Worm (Caenorhabditis elegans) whole organism, L4 larva: ENCODE measurements around the gene cyp-32A1.

ENCODE experiments used
- F44E2.7 ChIP-seq: fragments of 200-800 bp; sonication (Bioruptor generic); IDR thresholded peaks from 2 replicates; pipeline ENCODE4 v2.1.2; 2022; ENCODE audit warnings: missing genetic modification characterization, missing compliant biosample characterization
- R02D3.7 ChIP-seq: fragments of 150-350 bp; sonication (generic microtip); optimal IDR thresholded peaks from 3 replicates; lab custom pipeline; 2014; ENCODE audit warnings: missing biosample characterization, missing genetic modification characterization
- T20F7.1 ChIP-seq: fragments of 200-800 bp; sonication (Bioruptor generic); optimal IDR thresholded peaks from 2 replicates; lab custom pipeline; 2018; ENCODE audit warnings: mild to moderate bottlenecking, missing genetic modification characterization, missing compliant biosample characterization
- Y105C5A.15 ChIP-seq: fragments of 200-800 bp; sonication (Bioruptor generic); IDR thresholded peaks from 2 replicates; pipeline ENCODE4 v1.3.6; 2022; ENCODE audit warnings: missing genetic modification characterization, missing compliant biosample characterization
- Y48G9A.11 ChIP-seq: fragments of 200-800 bp; sonication (Bioruptor generic); IDR thresholded peaks from 2 replicates; pipeline ENCODE4 v1.3.6; 2022; ENCODE audit warnings: missing genetic modification reagents, missing genetic modification characterization, missing compliant biosample characterization
- ZK337.2 ChIP-seq: fragments of 200-800 bp; sonication (Bioruptor generic); IDR thresholded peaks from 2 replicates; pipeline ENCODE4 v1.3.6; 2022; ENCODE audit warnings: missing genetic modification reagents, missing genetic modification characterization, missing compliant biosample characterization
- ZK546.5 ChIP-seq, 2 experiments: sonication (generic microtip); optimal IDR thresholded peaks; 2 replicates each; lab custom pipeline; 2017; ENCODE audit warnings: missing biosample characterization in 2 of 2, missing genetic modification characterization in 2 of 2
- aha-1 ChIP-seq: fragments of 150-350 bp; peaks from one replicate; lab custom pipeline; 2014; ENCODE audit warnings: missing biosample characterization, missing genetic modification characterization
- ama-1 ChIP-seq: fragments of 150-350 bp; optimal IDR thresholded peaks from 2 replicates; lab custom pipeline; 2014; ENCODE audit warnings: inconsistent platforms, mixed read lengths
- arid-1 ChIP-seq: fragments of 200-800 bp; sonication (Bioruptor generic); conservative IDR thresholded peaks from 2 replicates; pipeline ENCODE4 v1.3.6; 2022; ENCODE audit warnings: missing genetic modification reagents, missing genetic modification characterization, missing compliant biosample characterization
- ceh-20 ChIP-seq: fragments of 200-800 bp; sonication (Bioruptor generic); IDR thresholded peaks from 2 replicates; pipeline ENCODE4 v1.3.6; 2022; ENCODE audit warnings: missing genetic modification reagents, missing genetic modification characterization, missing compliant biosample characterization
- ceh-32 ChIP-seq: sonication (generic microtip); optimal IDR thresholded peaks from 2 replicates; lab custom pipeline; 2016; ENCODE audit warnings: mild to moderate bottlenecking, missing genetic modification characterization, missing compliant biosample characterization; ENCODE audit not compliant: poor library complexity
- ceh-44 ChIP-seq: fragments of 200-800 bp; sonication (Bioruptor generic); IDR thresholded peaks from 2 replicates; pipeline ENCODE4 v1.3.6; 2022; ENCODE audit warnings: missing genetic modification reagents, missing genetic modification characterization, missing compliant biosample characterization
- ces-1 ChIP-seq: fragments of 150-350 bp; sonication (generic microtip); optimal IDR thresholded peaks from 4 replicates; lab custom pipeline; 2014; ENCODE audit warnings: missing biosample characterization, missing genetic modification reagents, missing genetic modification characterization
- ctbp-1 ChIP-seq: fragments of 200-800 bp; sonication (Bioruptor generic); IDR thresholded peaks from 2 replicates; pipeline ENCODE4 v1.3.6; 2022; ENCODE audit warnings: missing genetic modification reagents, missing genetic modification characterization, missing compliant biosample characterization
- daf-16 ChIP-seq, 3 experiments: sonication (generic microtip); optimal IDR thresholded peaks; 2 replicates each; lab custom pipeline; 2016 to 2017; ENCODE audit warnings: missing genetic modification characterization in 3 of 3, missing genetic modification reagents in 3 of 3, mild to moderate bottlenecking in 2 of 3, missing compliant biosample characterization in 2 of 3, missing biosample characterization in 1 of 3, moderate library complexity in 1 of 3
- daf-8 ChIP-seq: fragments of 200-800 bp; sonication (Bioruptor generic); IDR thresholded peaks from 2 replicates; pipeline ENCODE4 v1.3.6; 2022; ENCODE audit warnings: missing genetic modification characterization, missing compliant biosample characterization
- dmd-6 ChIP-seq: fragments of 200-800 bp; sonication (Bioruptor generic); IDR thresholded peaks from 2 replicates; pipeline ENCODE4 v1.3.6; 2022; ENCODE audit warnings: missing genetic modification reagents, missing genetic modification characterization, missing compliant biosample characterization
- dmd-8 ChIP-seq: fragments of 200-800 bp; sonication (Bioruptor generic); IDR thresholded peaks from 2 replicates; pipeline ENCODE4 v1.3.6; 2022; ENCODE audit warnings: missing genetic modification characterization, missing compliant biosample characterization
- duxl-1 ChIP-seq: sonication (generic microtip); optimal IDR thresholded peaks from 2 replicates; lab custom pipeline; 2016; ENCODE audit warnings: mild to moderate bottlenecking, missing genetic modification characterization, moderate library complexity, missing compliant biosample characterization; ENCODE audit not compliant: poor library complexity
- dve-1 ChIP-seq: sonication (generic microtip); optimal IDR thresholded peaks from 2 replicates; lab custom pipeline; 2017; ENCODE audit warnings: antibody characterized with exemption, mild to moderate bottlenecking, missing genetic modification characterization, missing compliant biosample characterization; ENCODE audit not compliant: insufficient read depth
- egl-27 ChIP-seq: sonication (generic microtip); optimal IDR thresholded peaks from 3 replicates; lab custom pipeline; 2017; ENCODE audit warnings: missing biosample characterization, missing genetic modification reagents, missing genetic modification characterization
- fos-1 ChIP-seq: fragments of 150-350 bp; optimal IDR thresholded peaks from 2 replicates; lab custom pipeline; 2014; ENCODE audit warnings: missing biosample characterization, missing genetic modification characterization
- hlh-11 ChIP-seq: fragments of 200-800 bp; sonication (Bioruptor generic); optimal IDR thresholded peaks from 2 replicates; lab custom pipeline; 2018; ENCODE audit warnings: mild to moderate bottlenecking, missing genetic modification characterization, missing compliant biosample characterization
- hlh-30 ChIP-seq: sonication (generic microtip); optimal IDR thresholded peaks from 2 replicates; lab custom pipeline; 2017; ENCODE audit warnings: antibody characterized with exemption, mild to moderate bottlenecking, missing genetic modification characterization, missing compliant biosample characterization; ENCODE audit not compliant: insufficient read depth
- lim-7 ChIP-seq: fragments of 200-800 bp; sonication (Bioruptor generic); IDR thresholded peaks from 2 replicates; pipeline ENCODE4 v1.3.6; 2022; ENCODE audit warnings: missing genetic modification characterization, missing compliant biosample characterization
- lin-1 ChIP-seq: fragments of 200-800 bp; sonication (Bioruptor generic); IDR thresholded peaks from 2 replicates; pipeline ENCODE4 v1.3.6; 2022; ENCODE audit warnings: missing genetic modification reagents, missing genetic modification characterization, missing compliant biosample characterization
- lin-13 ChIP-seq: fragments of 150-350 bp; optimal IDR thresholded peaks from 2 replicates; lab custom pipeline; 2014; ENCODE audit warnings: missing biosample characterization, missing genetic modification reagents, missing genetic modification characterization
- lin-15B ChIP-seq: fragments of 150-350 bp; sonication (generic microtip); optimal IDR thresholded peaks from 3 replicates; lab custom pipeline; 2014; ENCODE audit warnings: missing biosample characterization, missing genetic modification characterization
- lin-38 ChIP-seq: fragments of 200-800 bp; sonication (Bioruptor generic); IDR thresholded peaks from 2 replicates; pipeline ENCODE4 v1.3.6; 2022; ENCODE audit warnings: missing genetic modification reagents, missing genetic modification characterization, missing compliant biosample characterization
- lin-39 ChIP-seq: fragments of 150-350 bp; optimal IDR thresholded peaks from 2 replicates; lab custom pipeline; 2014; ENCODE audit warnings: missing biosample characterization, missing genetic modification reagents, missing genetic modification characterization
- lir-3 ChIP-seq: sonication (generic microtip); optimal IDR thresholded peaks from 2 replicates; lab custom pipeline; 2016; ENCODE audit warnings: mild to moderate bottlenecking, missing genetic modification characterization, missing compliant biosample characterization
- lsy-2 ChIP-seq, 2 experiments: fragments of 150-350 bp in 1 of 2; sonication (generic microtip) in 1 of 2; optimal IDR thresholded peaks; 2 replicates each; lab custom pipeline; 2014 to 2017; ENCODE audit warnings: missing biosample characterization in 2 of 2, missing genetic modification characterization in 2 of 2
- mdl-1 ChIP-seq, 2 experiments: fragments of 150-350 bp in 1 of 2; sonication (generic microtip) in 1 of 2; optimal IDR thresholded peaks; 2 replicates each; lab custom pipeline; 2014 to 2017; ENCODE audit warnings: missing biosample characterization in 2 of 2, missing genetic modification characterization in 2 of 2
- mdt-29 ChIP-seq: fragments of 200-800 bp; sonication (Bioruptor generic); IDR thresholded peaks from 2 replicates; pipeline ENCODE4 v1.3.6; 2022; ENCODE audit warnings: missing genetic modification reagents, missing genetic modification characterization, missing compliant biosample characterization
- mes-2 ChIP-seq: sonication (generic microtip); optimal IDR thresholded peaks from 2 replicates; lab custom pipeline; 2016; ENCODE audit warnings: missing genotype, mild to moderate bottlenecking, missing genetic modification characterization, missing compliant biosample characterization; ENCODE audit not compliant: poor library complexity, severe bottlenecking
- mxl-2 ChIP-seq: fragments of 200-800 bp; sonication (Bioruptor generic); conservative IDR thresholded peaks from 2 replicates; pipeline ENCODE4 v1.3.6; 2022; ENCODE audit warnings: missing genetic modification reagents, missing genetic modification characterization, missing compliant biosample characterization
- nhr-102 ChIP-seq: sonication (generic microtip); optimal IDR thresholded peaks from 2 replicates; lab custom pipeline; 2016; ENCODE audit warnings: mild to moderate bottlenecking, missing genetic modification characterization, moderate library complexity, missing compliant biosample characterization
- nhr-28 ChIP-seq: fragments of 150-350 bp; optimal IDR thresholded peaks from 2 replicates; lab custom pipeline; 2014; ENCODE audit warnings: missing biosample characterization, missing genetic modification characterization
- nhr-77 ChIP-seq: fragments of 150-350 bp; optimal IDR thresholded peaks from 2 replicates; lab custom pipeline; 2014; ENCODE audit warnings: missing biosample characterization, missing genetic modification characterization
- rbr-2 ChIP-seq: sonication (generic microtip); optimal IDR thresholded peaks from 2 replicates; lab custom pipeline; 2016; ENCODE audit warnings: missing genotype, missing genetic modification characterization, missing compliant biosample characterization
- set-16 ChIP-seq: fragments of 200-800 bp; sonication (Bioruptor generic); IDR thresholded peaks from 2 replicates; pipeline ENCODE4 v1.3.6; 2022; ENCODE audit warnings: missing genetic modification reagents, missing genetic modification characterization, missing compliant biosample characterization
- snpc-4 ChIP-seq: fragments of 150-350 bp; optimal IDR thresholded peaks from 2 replicates; lab custom pipeline; 2014; ENCODE audit warnings: missing biosample characterization, missing genetic modification characterization
- spr-3 ChIP-seq: fragments of 200-800 bp; sonication (Bioruptor generic); optimal IDR thresholded peaks from 2 replicates; lab custom pipeline; 2018; ENCODE audit warnings: mild to moderate bottlenecking, missing genetic modification characterization, missing compliant biosample characterization
- unc-39 ChIP-seq: sonication (generic microtip); optimal IDR thresholded peaks from 2 replicates; lab custom pipeline; 2017; ENCODE audit warnings: missing biosample characterization, missing genetic modification characterization
- unc-62 ChIP-seq, 3 experiments: fragments of 150-350 bp in 1 of 3; sonication (generic microtip); optimal IDR thresholded peaks in 2 of 3; peaks in 1 of 3; 1 replicate in 1 of 3; 2 replicates in 2 of 3; lab custom pipeline; 2014 to 2017; ENCODE audit warnings: missing biosample characterization in 3 of 3, missing genetic modification characterization in 3 of 3, missing genetic modification reagents in 3 of 3, missing genotype in 1 of 3
- zag-1 ChIP-seq: fragments of 150-350 bp; optimal IDR thresholded peaks from 2 replicates; lab custom pipeline; 2014; ENCODE audit warnings: missing biosample characterization, missing genetic modification characterization
- zip-11 ChIP-seq: fragments of 200-800 bp; sonication (Bioruptor generic); IDR thresholded peaks from 2 replicates; pipeline ENCODE4 v1.3.6; 2022; ENCODE audit warnings: missing genetic modification characterization, missing compliant biosample characterization
- zip-2 ChIP-seq: fragments of 150-350 bp; optimal IDR thresholded peaks from 2 replicates; lab custom pipeline; 2014; ENCODE audit warnings: missing biosample characterization, missing genetic modification characterization

cyp-32A1 gene

DNA sequence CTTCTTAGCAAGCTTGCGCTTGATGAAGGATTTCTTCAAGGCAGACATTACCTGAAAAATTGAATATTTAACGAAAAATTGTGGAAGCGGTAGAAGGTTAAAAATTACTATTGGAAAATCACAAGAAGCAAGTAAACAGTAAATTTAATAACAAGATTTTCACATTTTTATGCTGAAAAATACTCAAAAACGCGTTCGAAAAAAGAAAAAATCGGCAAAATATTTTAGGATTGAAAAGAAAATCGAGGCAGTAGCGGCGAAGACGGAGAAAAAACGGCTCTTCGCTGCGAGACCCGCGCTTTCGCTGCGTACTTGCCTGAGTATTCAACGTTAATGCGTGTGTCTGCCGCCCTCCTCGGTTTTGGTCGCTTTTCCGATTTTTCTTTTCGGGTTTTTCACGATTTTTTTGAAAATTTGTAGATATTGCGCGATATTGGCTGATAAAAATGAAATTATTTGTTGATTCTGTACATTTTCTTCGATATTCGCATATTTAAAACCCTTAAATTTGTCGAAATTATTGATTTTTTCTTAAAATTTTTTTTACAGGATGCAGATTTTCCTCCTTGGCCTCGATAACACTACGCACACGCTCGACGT lies 5.5 kb upstream of the cyp-32A1 start, which contains the start of the genes rpl-39 and rps-30 (continued):
- TF ChIP-seq hlh-11 (peak; percentile 83), lir-3 (tag; lab: Kevin White, UChicago) (no peak), lin-39 (tag; lab: Kevin White, UChicago) (no peak), ctbp-1 (GFP tag; lab: Robert Waterston, UW) (no peak), unc-39 (tag; lab: Kevin White, UChicago) (no peak), aha-1 (tag; lab: Kevin White, UChicago) (peak; percentile 48), fos-1 (tag; lab: Kevin White, UChicago) (no peak), lin-1 (no peak), ceh-20 (GFP tag; lab: Robert Waterston, UW) (peak; percentile 80), ZK546.5 (tag; optimal IDR thresholded peaks at IDR 0.05; lab: Kevin White, UChicago) (no peak), ces-1 (GFP tag; lab: Kevin White, UChicago) (no peak), hlh-30 (peak; percentile 78), duxl-1 (tag; lab: Kevin White, UChicago) (peak; percentile 23), zip-11 (no peak), dmd-6 (GFP tag; lab: Robert Waterston, UW) (peak; percentile 79), ceh-44 (no peak), Y105C5A.15 (GFP tag; lab: Robert Waterston, UW) (no peak), mes-2 (tag; lab: Kevin White, UChicago) (peak; percentile 87), zip-2 (tag; lab: Kevin White, UChicago) (no peak), daf-8 (GFP tag; lab: Robert Waterston, UW) (no peak), F44E2.7 (GFP tag; lab: Robert Waterston, UW) (no peak), rbr-2 (tag; lab: Kevin White, UChicago) (peak; percentile 82), egl-27 (tag; lab: Kevin White, UChicago) (no peak), mxl-2 (GFP tag; lab: Robert Waterston, UW) (no peak), lim-7 (GFP tag; lab: Robert Waterston, UW) (no peak), arid-1 (GFP tag; lab: Robert Waterston, UW) (0 out of 2 replicates have a peak, but pooled peaks have one; percentile 26), ama-1 (lab: Kevin White, UChicago) (peak; percentile 40), dve-1 (tag; lab: Kevin White, UChicago) (peak; percentile 83), set-16 (GFP tag; lab: Robert Waterston, UW) (peak; percentile 35; the same call in 1 of the 2 replicates), ceh-32 (no peak), nhr-102 (tag; lab: Kevin White, UChicago) (peak; percentile 33), T20F7.1 (GFP tag; lab: Kevin White, UChicago) (peak; percentile 82), snpc-4 (no peak), lin-13 (GFP tag; lab: Kevin White, UChicago) (peak; percentile 77), zag-1 (tag; lab: Kevin White, UChicago) (no peak), unc-62 (GFP tag; optimal IDR thresholded peaks at IDR 0.05 in 1 of 2; lab: Kevin White, UChicago) (no peak), unc-62 (tag; optimal IDR thresholded peaks at IDR 0.05; lab: Kevin White, UChicago) (no peak), mdl-1 (tag; optimal IDR thresholded peaks at IDR 0.05; lab: Kevin White, UChicago) (peak in 1 of 2 experiments; percentile 58), nhr-77 (tag; lab: Kevin White, UChicago) (peak; percentile 96), lsy-2 (tag; optimal IDR thresholded peaks at IDR 0.05; lab: Kevin White, UChicago) (peak; percentile 4 to 91), nhr-28 (tag; lab: Kevin White, UChicago) (peak; percentile 81), mdt-29 (GFP tag; lab: Robert Waterston, UW) (no peak), R02D3.7 (tag; lab: Kevin White, UChicago) (peak; percentile 44), Y48G9A.11 (GFP tag; lab: Robert Waterston, UW) (0 out of 2 replicates have a peak, but pooled peaks have one; percentile 53), lin-15B (tag; lab: Kevin White, UChicago) (no peak), dmd-8 (GFP tag; lab: Robert Waterston, UW) (no peak), spr-3 (GFP tag; lab: Kevin White, UChicago) (no peak), ZK337.2 (GFP tag; lab: Robert Waterston, UW) (no peak), daf-16 (GFP tag; optimal IDR thresholded peaks at IDR 0.05; lab: Kevin White, UChicago) (no peak), daf-16 (tag; optimal IDR thresholded peaks at IDR 0.05; lab: Kevin White, UChicago) (no peak), lin-38 (GFP tag; lab: Robert Waterston, UW) (peak; percentile 80)
